Fruit fly (Drosophila melanogaster): ENCODE measurements around the gene CG14443.
A peak's percentile ranks its signal among the peaks of the same experiment; 100 is the strongest.

Gene CG14443

dm6 chrX:6590681-6591289 is 43.0 kb upstream of the CG14443 start, which contains the start of gene Pat1 (continued):
- TF ChIP-seq dpn (GFP tag; optimal IDR thresholded peaks at IDR 0.05) (peak in 1 of 2 experiments; percentile 41), MBD-R2 (GFP tag; IDR thresholded peaks at IDR 0.05) (peak; percentile 68), CG10267 (tag; optimal IDR thresholded peaks at IDR 0.05) (peak; percentile 57), unpg (GFP tag; optimal IDR thresholded peaks at IDR 0.05) (peak; percentile 5), Dip3 (GFP tag; optimal IDR thresholded peaks at IDR 0.05) (no peak), cg (GFP tag; optimal IDR thresholded peaks at IDR 0.05) (no peak), CG31365 (tag; optimal IDR thresholded peaks at IDR 0.05) (peak; percentile 23), gsb-n (tag; optimal IDR thresholded peaks at IDR 0.05) (no peak), Rfx (GFP tag; IDR thresholded peaks at IDR 0.05) (peak; percentile 52), CG12299 (tag; optimal IDR thresholded peaks at IDR 0.05) (no peak), Adf1 (GFP tag; IDR thresholded peaks at IDR 0.05) (peak; percentile 93), Hey (tag; optimal IDR thresholded peaks at IDR 0.05) (no peak), CG9437 (GFP tag; optimal IDR thresholded peaks at IDR 0.05) (no peak), D19B (GFP tag; optimal IDR thresholded peaks at IDR 0.05) (no peak), ap (GFP tag; IDR thresholded peaks at IDR 0.05) (no peak), Dek (tag; optimal IDR thresholded peaks at IDR 0.05) (no peak), CG17912 (GFP tag; optimal IDR thresholded peaks at IDR 0.05) (no peak), E2f1 (GFP tag; IDR thresholded peaks at IDR 0.05) (no peak), CG14014 (GFP tag; IDR thresholded peaks at IDR 0.05) (no peak), chn (GFP tag; optimal IDR thresholded peaks at IDR 0.05) (no peak), corto (GFP tag; optimal IDR thresholded peaks at IDR 0.05) (no peak), CG14965 (GFP tag; optimal IDR thresholded peaks at IDR 0.05; ENCODE audit: borderline replicate concordance) (no peak), CG13894 (tag; optimal IDR thresholded peaks at IDR 0.05) (peak; percentile 43), CG13624 (GFP tag; optimal IDR thresholded peaks at IDR 0.05) (peak; percentile 53), CG1832 (GFP tag; optimal IDR thresholded peaks at IDR 0.05) (no peak), CG15479 (GFP tag; optimal IDR thresholded peaks at IDR 0.05) (peak; percentile 0), CG8765 (GFP tag; IDR thresholded peaks at IDR 0.05) (no peak), Bteb2 (GFP tag; optimal IDR thresholded peaks at IDR 0.05) (no peak), Fer1 (GFP tag; optimal IDR thresholded peaks at IDR 0.05) (peak; percentile 47), CG18262 (tag; optimal IDR thresholded peaks at IDR 0.05) (no peak), emc (GFP tag; optimal IDR thresholded peaks at IDR 0.05) (no peak), bbx (GFP tag; IDR thresholded peaks at IDR 0.05; ENCODE audit: partially characterized antibody) (peak; percentile 94), CG12942 (GFP tag; optimal IDR thresholded peaks at IDR 0.05) (no peak), Deaf1 (tag; optimal IDR thresholded peaks at IDR 0.05) (peak; percentile 30), dan (GFP tag; IDR thresholded peaks at IDR 0.05) (no peak), ken (GFP tag; IDR thresholded peaks at IDR 0.05) (no peak), HLH4C (GFP tag; IDR thresholded peaks at IDR 0.05; ENCODE audit: partially characterized antibody) (peak; percentile 83), zen2 (GFP tag; IDR thresholded peaks at IDR 0.05; ENCODE audit: partially characterized antibody) (peak; percentile 79), CG18764 (GFP tag; optimal IDR thresholded peaks at IDR 0.05) (no peak), Sin3A (optimal IDR thresholded peaks at IDR 0.05) (peak; percentile 64), CG17568 (GFP tag; optimal IDR thresholded peaks at IDR 0.05) (no peak), gce (GFP tag; IDR thresholded peaks at IDR 0.05) (no peak), CG3847 (GFP tag; IDR thresholded peaks at IDR 0.05) (peak; percentile 36), esg (GFP tag; conservative IDR thresholded peaks at IDR 0.05) (no peak), CG12769 (tag; optimal IDR thresholded peaks at IDR 0.05) (peak; percentile 18), jigr1 (GFP tag; IDR thresholded peaks at IDR 0.05) (no peak), CG2199 (GFP tag; IDR thresholded peaks at IDR 0.05) (0 out of 3 replicates have a peak, but pooled peaks have one; percentile 39), CG4328 (GFP tag; optimal IDR thresholded peaks at IDR 0.05) (no peak), Hr39 (optimal IDR thresholded peaks at IDR 0.05) (no peak), CG2129 (GFP tag; IDR thresholded peaks at IDR 0.05; ENCODE audit: partially characterized antibody) (peak; percentile 64), CG1529 (GFP tag; optimal IDR thresholded peaks at IDR 0.05) (no peak)

Data from whole organism, embryonic.